Worm (Caenorhabditis elegans) whole organism, L3 larva: ENCODE measurements around the gene dos-3.
A peak's percentile ranks its signal among the peaks of the same experiment; 100 is the strongest.

ENCODE experiments used
- R02D3.7 ChIP-seq: fragments of 150-350 bp; optimal IDR thresholded peaks from 2 replicates; lab custom pipeline; 2014; ENCODE audit warnings: missing biosample characterization, missing genetic modification characterization
- ceh-16 ChIP-seq: sonication (generic microtip); optimal IDR thresholded peaks from 2 replicates; lab custom pipeline; 2017; ENCODE audit warnings: missing biosample characterization, missing genetic modification characterization
- ceh-28 ChIP-seq: fragments of 150-350 bp; optimal IDR thresholded peaks from 2 replicates; lab custom pipeline; 2014; ENCODE audit warnings: missing biosample characterization, missing genetic modification reagents, missing genetic modification characterization
- ceh-82 ChIP-seq: fragments of 150-350 bp; optimal IDR thresholded peaks from 2 replicates; lab custom pipeline; 2014; ENCODE audit warnings: missing biosample characterization, missing genetic modification characterization
- daf-12 ChIP-seq: fragments of 150-350 bp; optimal IDR thresholded peaks from 2 replicates; lab custom pipeline; 2014; ENCODE audit warnings: missing biosample characterization, missing genetic modification reagents, missing genetic modification characterization
- egl-5 ChIP-seq: fragments of 150-350 bp; optimal IDR thresholded peaks from 2 replicates; lab custom pipeline; 2017; ENCODE audit warnings: missing biosample characterization, missing genetic modification reagents, missing genetic modification characterization, inconsistent platforms
- elt-2 ChIP-seq: sonication (generic microtip); optimal IDR thresholded peaks from 2 replicates; lab custom pipeline; 2016; ENCODE audit warnings: missing genetic modification reagents, mild to moderate bottlenecking, missing genetic modification characterization, missing compliant biosample characterization
- elt-3 ChIP-seq, 3 experiments: fragments of 150-350 bp in 1 of 3; sonication (generic microtip) in 2 of 3; optimal IDR thresholded peaks; 2 replicates in 2 of 3; 4 replicates in 1 of 3; lab custom pipeline; 2014 to 2017; ENCODE audit warnings: missing biosample characterization in 3 of 3, missing genetic modification characterization in 3 of 3
- eor-1 ChIP-seq, 2 experiments: fragments of 150-350 bp; optimal IDR thresholded peaks; 2 replicates each; lab custom pipeline; 2014 to 2018; ENCODE audit warnings: missing biosample characterization in 2 of 2, missing genetic modification characterization in 2 of 2
- fkh-2 ChIP-seq: fragments of 150-350 bp; optimal IDR thresholded peaks from 2 replicates; lab custom pipeline; 2014; ENCODE audit warnings: missing biosample characterization, missing genetic modification reagents, missing genetic modification characterization
- fos-1 ChIP-seq: fragments of 150-350 bp; optimal IDR thresholded peaks from 2 replicates; lab custom pipeline; 2014; ENCODE audit warnings: missing biosample characterization, missing genetic modification characterization
- jun-1 ChIP-seq: fragments of 150-350 bp; optimal IDR thresholded peaks from 2 replicates; lab custom pipeline; 2014; ENCODE audit warnings: missing biosample characterization, missing genetic modification reagents, missing genetic modification characterization
- lin-15B ChIP-seq: fragments of 150-350 bp; optimal IDR thresholded peaks from 2 replicates; lab custom pipeline; 2014; ENCODE audit warnings: missing biosample characterization, missing genetic modification characterization
- mdl-1 ChIP-seq: fragments of 150-350 bp; optimal IDR thresholded peaks from 2 replicates; lab custom pipeline; 2014; ENCODE audit warnings: missing biosample characterization, missing genetic modification characterization
- mml-1 ChIP-seq: fragments of 150-350 bp; sonication (generic microtip); optimal IDR thresholded peaks from 3 replicates; lab custom pipeline; 2014; ENCODE audit warnings: missing biosample characterization, missing genetic modification characterization
- nfya-1 ChIP-seq: sonication (generic microtip); optimal IDR thresholded peaks from 2 replicates; lab custom pipeline; 2017; ENCODE audit warnings: missing genetic modification characterization, mild to moderate bottlenecking, missing compliant biosample characterization, antibody characterized with exemption, moderate library complexity; ENCODE audit not compliant: insufficient read depth
- nhr-12 ChIP-seq: fragments of 150-350 bp; optimal IDR thresholded peaks from 2 replicates; lab custom pipeline; 2014; ENCODE audit warnings: missing biosample characterization, missing genetic modification characterization
- nhr-23 ChIP-seq: fragments of 150-350 bp; optimal IDR thresholded peaks from 2 replicates; lab custom pipeline; 2014; ENCODE audit warnings: missing biosample characterization, missing genetic modification reagents, missing genetic modification characterization
- nhr-237 ChIP-seq: fragments of 150-350 bp; optimal IDR thresholded peaks from 2 replicates; lab custom pipeline; 2014; ENCODE audit warnings: missing biosample characterization, missing genetic modification characterization
- nhr-25 ChIP-seq: sonication (generic microtip); optimal IDR thresholded peaks from 2 replicates; lab custom pipeline; 2017; ENCODE audit warnings: missing biosample characterization, missing genetic modification characterization
- nhr-28 ChIP-seq: fragments of 150-350 bp; optimal IDR thresholded peaks from 2 replicates; lab custom pipeline; 2014; ENCODE audit warnings: missing biosample characterization, missing genetic modification characterization
- nhr-43 ChIP-seq: sonication (generic microtip); optimal IDR thresholded peaks from 2 replicates; lab custom pipeline; 2016; ENCODE audit warnings: mild to moderate bottlenecking, missing genetic modification characterization, missing compliant biosample characterization; ENCODE audit not compliant: poor library complexity, severe bottlenecking
- nhr-76 ChIP-seq: fragments of 150-350 bp; sonication (generic microtip); optimal IDR thresholded peaks from 5 replicates; lab custom pipeline; 2014; ENCODE audit warnings: missing biosample characterization, missing genetic modification characterization
- nhr-77 ChIP-seq: fragments of 150-350 bp; optimal IDR thresholded peaks from 2 replicates; lab custom pipeline; 2014; ENCODE audit warnings: missing biosample characterization, missing genetic modification characterization
- pha-4 ChIP-seq: fragments of 150-350 bp; optimal IDR thresholded peaks from 2 replicates; lab custom pipeline; 2014; ENCODE audit warnings: missing biosample characterization, missing genetic modification reagents, missing genetic modification characterization
- pqm-1 ChIP-seq: fragments of 150-350 bp; optimal IDR thresholded peaks from 2 replicates; lab custom pipeline; 2017; ENCODE audit warnings: missing biosample characterization, missing genetic modification characterization, inconsistent platforms
- tbx-2 ChIP-seq: sonication (generic microtip); optimal IDR thresholded peaks from 2 replicates; lab custom pipeline; 2016; ENCODE audit warnings: mild to moderate bottlenecking, missing genetic modification characterization, missing compliant biosample characterization
- unc-39 ChIP-seq: sonication (generic microtip); optimal IDR thresholded peaks from 4 replicates; lab custom pipeline; 2017; ENCODE audit warnings: missing biosample characterization, missing genetic modification characterization
- zag-1 ChIP-seq: fragments of 150-350 bp; optimal IDR thresholded peaks from 2 replicates; lab custom pipeline; 2014; ENCODE audit warnings: missing biosample characterization, missing genetic modification characterization

The dos-3 gene

ce11 chrIII:833711-834442 is 5.5 kb downstream of the dos-3 start (continued):
- TF ChIP-seq nhr-12 (tag; lab: Kevin White, UChicago) (no peak), mdl-1 (tag; lab: Kevin White, UChicago) (peak; percentile 82), unc-39 (no peak), fkh-2 (tag; lab: Kevin White, UChicago) (no peak), nhr-76 (tag; lab: Kevin White, UChicago) (no peak), R02D3.7 (tag; lab: Kevin White, UChicago) (peak; percentile 77), lin-15B (tag; lab: Kevin White, UChicago) (peak; percentile 69), elt-3 (tag; optimal IDR thresholded peaks at IDR 0.05; lab: Kevin White, UChicago) (peak in 2 of 3 experiments; percentile 7 to 53), ceh-28 (tag; lab: Kevin White, UChicago) (peak; percentile 93), nhr-25 (tag; lab: Kevin White, UChicago) (peak; percentile 98), zag-1 (tag; lab: Kevin White, UChicago) (peak; percentile 25), nfya-1 (peak; percentile 96), mml-1 (tag; lab: Kevin White, UChicago) (peak; percentile 8), nhr-43 (tag; lab: Kevin White, UChicago) (peak; percentile 88)

ce11 chrIII:832855-833504 is 6.4 kb downstream of the dos-3 start, which contains the start of gene zip-2:
Gene zip-2 (plus strand): TSS chrIII:832982.
- TF ChIP-seq nfya-1 (no peak), daf-12 (tag; lab: Kevin White, UChicago) (no peak), ceh-28 (tag; lab: Kevin White, UChicago) (peak; percentile 27), fos-1 (tag; lab: Kevin White, UChicago) (peak; percentile 14), pha-4 (tag; lab: Kevin White, UChicago) (peak; percentile 79), ceh-82 (tag; lab: Kevin White, UChicago) (peak; percentile 8), nhr-77 (tag; lab: Kevin White, UChicago) (no peak), tbx-2 (no peak), jun-1 (tag; lab: Kevin White, UChicago) (peak; percentile 24), elt-2 (tag; lab: Kevin White, UChicago) (peak; percentile 93), pqm-1 (tag; lab: Kevin White, UChicago) (peak; percentile 98), unc-39 (no peak)

ce11 chrIII:831961-832360 is 7.4 kb downstream of the dos-3 start, which contains the start of gene ceeh-1:
Gene ceeh-1 (minus strand): TSS chrIII:832277.
- no peak for TF ChIP-seq elt-3 (tag; optimal IDR thresholded peaks at IDR 0.05; lab: Kevin White, UChicago)
- TF ChIP-seq elt-2 (tag; lab: Kevin White, UChicago) = peak; percentile 29

- TF ChIP-seq nhr-23 (tag; lab: Kevin White, UChicago) (no peak), elt-3 (tag; optimal IDR thresholded peaks at IDR 0.05; lab: Kevin White, UChicago) (no peak), eor-1 (tag; optimal IDR thresholded peaks at IDR 0.05; lab: Kevin White, UChicago) (no peak), nhr-237 (tag; lab: Kevin White, UChicago) (no peak), ceh-16 (tag; lab: Kevin White, UChicago) (no peak)
These were observed 14.1 kb downstream of the dos-3 start for ce11 chrIII:825256-825655.

- TF ChIP-seq nhr-28 (tag; lab: Kevin White, UChicago) (no peak), nfya-1 (peak; percentile 14), egl-5 (peak; percentile 84), unc-39 (no peak)
These were observed 16.7 kb downstream of the dos-3 start, which contains the start of gene clec-149 for ce11 chrIII:822546-823272. Gene clec-149 (plus strand): TSS chrIII:823222.
